Fruit fly (Drosophila melanogaster): ENCODE measurements around the gene Act87E.

DNA sequence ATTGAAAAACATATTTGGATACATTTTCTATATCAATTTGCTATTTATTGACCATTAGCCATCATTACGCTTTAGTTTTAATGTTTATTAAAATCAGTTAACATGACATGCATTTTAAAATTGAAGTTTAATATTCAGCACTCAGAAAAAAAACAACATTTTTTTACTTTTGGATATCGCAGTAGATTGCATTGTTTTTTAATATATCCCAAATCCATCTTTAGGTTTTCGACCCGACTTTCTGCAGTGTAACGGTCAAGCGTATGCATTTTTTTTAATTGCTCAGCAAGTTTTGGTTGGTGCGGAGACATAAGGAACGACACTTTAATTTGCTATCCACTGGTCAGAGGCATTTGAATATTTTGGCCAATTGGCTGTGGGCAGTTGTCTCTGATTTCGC is 13.1 kb upstream of the Act87E start:
- TF ChIP-seq Sin3A (optimal IDR thresholded peaks at IDR 0.05) = no peak
- no peak for TF ChIP-seq h (optimal IDR thresholded peaks at IDR 0.05)
- no peak for TF ChIP-seq psq (optimal IDR thresholded peaks at IDR 0.05)
- no peak for TF ChIP-seq ttk (optimal IDR thresholded peaks at IDR 0.05)
- TF ChIP-seq insv (optimal IDR thresholded peaks at IDR 0.05) = no peak
- TF ChIP-seq Myc (optimal IDR thresholded peaks at IDR 0.05) = no peak

All from Kc167 (cell line).